Worm (Caenorhabditis elegans) whole organism, late embryonic: Measurements from ENCODE around the gene adt-1.

Experiments used
- K09A11.1 ChIP-seq: sonication (generic microtip); optimal IDR thresholded peaks from 2 replicates; lab custom pipeline; 2017; ENCODE audit warnings: antibody characterized with exemption, mild to moderate bottlenecking, missing genetic modification characterization, missing compliant biosample characterization; ENCODE audit not compliant: insufficient read depth
- ceh-14 ChIP-seq: sonication (generic microtip); optimal IDR thresholded peaks from 2 replicates; lab custom pipeline; 2016; ENCODE audit warnings: missing genotype, missing genetic modification characterization, missing compliant biosample characterization
- ceh-2 ChIP-seq: sonication (generic microtip); optimal IDR thresholded peaks from 2 replicates; lab custom pipeline; 2016; ENCODE audit warnings: missing genotype, missing genetic modification characterization, missing compliant biosample characterization
- ceh-31 ChIP-seq: sonication (generic microtip); optimal IDR thresholded peaks from 2 replicates; lab custom pipeline; 2016; ENCODE audit warnings: missing genetic modification characterization, missing compliant biosample characterization
- dmd-4 ChIP-seq: sonication (generic microtip); optimal IDR thresholded peaks from 2 replicates; lab custom pipeline; 2016; ENCODE audit warnings: borderline replicate concordance, missing genetic modification characterization, missing compliant biosample characterization
- dve-1 ChIP-seq: sonication (generic microtip); optimal IDR thresholded peaks from 2 replicates; lab custom pipeline; 2017; ENCODE audit warnings: antibody characterized with exemption, mild to moderate bottlenecking, missing genetic modification characterization, missing compliant biosample characterization
- elt-2 ChIP-seq: sonication (generic microtip); optimal IDR thresholded peaks from 2 replicates; lab custom pipeline; 2016; ENCODE audit warnings: missing genetic modification reagents, missing genetic modification characterization, missing compliant biosample characterization
- ets-4 ChIP-seq: sonication (generic microtip); optimal IDR thresholded peaks from 2 replicates; lab custom pipeline; 2016; ENCODE audit warnings: missing genetic modification characterization, missing compliant biosample characterization
- fkh-10 ChIP-seq: fragments of 150-350 bp; optimal IDR thresholded peaks from 2 replicates; lab custom pipeline; 2014; ENCODE audit warnings: missing biosample characterization, missing genetic modification reagents, missing genetic modification characterization
- hlh-30 ChIP-seq: sonication (generic microtip); optimal IDR thresholded peaks from 2 replicates; lab custom pipeline; 2017; ENCODE audit warnings: antibody characterized with exemption, missing genetic modification characterization, missing compliant biosample characterization; ENCODE audit not compliant: insufficient read depth
- lin-11 ChIP-seq: fragments of 200-800 bp; sonication (Bioruptor generic); optimal IDR thresholded peaks from 2 replicates; lab custom pipeline; 2018; ENCODE audit warnings: mild to moderate bottlenecking, missing genetic modification characterization, missing compliant biosample characterization
- pag-3 ChIP-seq: sonication (generic microtip); optimal IDR thresholded peaks from 2 replicates; lab custom pipeline; 2016; ENCODE audit warnings: missing compliant biosample characterization, missing genetic modification characterization, borderline replicate concordance
- rnt-1 ChIP-seq: sonication (generic microtip); optimal IDR thresholded peaks from 2 replicates; lab custom pipeline; 2016; ENCODE audit warnings: missing genetic modification characterization, missing compliant biosample characterization

- TF ChIP-seq fkh-10 (no peak), dve-1 (tag; lab: Kevin White, UChicago) (no peak), lin-11 (tag; lab: Kevin White, UChicago) (no peak), hlh-30 (no peak), ets-4 (tag; lab: Kevin White, UChicago) (no peak), elt-2 (tag; lab: Kevin White, UChicago) (no peak), K09A11.1 (tag; lab: Kevin White, UChicago) (no peak), ceh-31 (tag; lab: Kevin White, UChicago) (no peak), ceh-2 (tag; lab: Kevin White, UChicago) (no peak), ceh-14 (tag; lab: Kevin White, UChicago) (no peak), pag-3 (tag; lab: Kevin White, UChicago) (no peak), rnt-1 (tag; lab: Kevin White, UChicago) (no peak), dmd-4 (no peak)
Measured at ce11 chrX:12693150-12693589, 14.5 kb downstream of the adt-1 start.
